Fruit fly (Drosophila melanogaster) whole organism, adult: ENCODE data around the gene para.

Source experiments
- CG11617 ChIP-seq: fragments of 200-800 bp; sonication (Bioruptor generic); optimal IDR thresholded peaks from 2 replicates; lab custom pipeline; 2017; ENCODE audit warnings: mild to moderate bottlenecking, missing biosample characterization, missing genetic modification reagents, missing genetic modification characterization
- CG12768 ChIP-seq: fragments of 200-800 bp; sonication (Bioruptor generic); optimal IDR thresholded peaks from 2 replicates; lab custom pipeline; 2017; ENCODE audit warnings: missing biosample characterization, missing genetic modification characterization, mild to moderate bottlenecking, moderate library complexity, missing genetic modification reagents
- CG14711 ChIP-seq: fragments of 200-800 bp; sonication (Bioruptor generic); optimal IDR thresholded peaks from 2 replicates; lab custom pipeline; 2018; ENCODE audit warnings: missing biosample characterization, mild to moderate bottlenecking, missing genetic modification characterization, moderate library complexity
- CG1620 ChIP-seq: fragments of 200-800 bp; sonication (Bioruptor generic); optimal IDR thresholded peaks from 2 replicates; lab custom pipeline; 2016; ENCODE audit warnings: missing biosample characterization, missing genetic modification characterization
- CG33017 ChIP-seq: fragments of 200-800 bp; sonication (Bioruptor generic); optimal IDR thresholded peaks from 2 replicates; lab custom pipeline; 2018; ENCODE audit warnings: missing biosample characterization, mild to moderate bottlenecking, missing genetic modification characterization, moderate library complexity
- CG5204 ChIP-seq: fragments of 200-800 bp; sonication (Bioruptor generic); optimal IDR thresholded peaks from 2 replicates; lab custom pipeline; 2016; ENCODE audit warnings: missing biosample characterization, missing genetic modification characterization
- CG7045 ChIP-seq: fragments of 200-800 bp; sonication (Bioruptor generic); optimal IDR thresholded peaks from 2 replicates; lab custom pipeline; 2017; ENCODE audit warnings: missing biosample characterization, mild to moderate bottlenecking, missing genetic modification characterization
- CG7101 ChIP-seq: fragments of 200-800 bp; sonication (Bioruptor generic); optimal IDR thresholded peaks from 2 replicates; lab custom pipeline; 2018; ENCODE audit warnings: missing biosample characterization, mild to moderate bottlenecking, missing genetic modification characterization, moderate library complexity
- Clk ChIP-seq: fragments of 200-800 bp; sonication (Bioruptor generic); optimal IDR thresholded peaks from 2 replicates; lab custom pipeline; 2017; ENCODE audit warnings: missing biosample characterization, missing genetic modification characterization
- Crg-1 ChIP-seq: fragments of 200-800 bp; sonication (Bioruptor generic); optimal IDR thresholded peaks from 2 replicates; lab custom pipeline; 2016; ENCODE audit warnings: missing biosample characterization, missing genetic modification characterization
- Hr96 ChIP-seq: fragments of 200-800 bp; sonication (Bioruptor generic); optimal IDR thresholded peaks from 2 replicates; lab custom pipeline; 2016; ENCODE audit warnings: missing biosample characterization, missing genetic modification characterization
- Mnt ChIP-seq: fragments of 200-800 bp; sonication (Bioruptor generic); optimal IDR thresholded peaks from 2 replicates; lab custom pipeline; 2016; ENCODE audit warnings: missing biosample characterization, mild to moderate bottlenecking, missing genetic modification characterization
- bab1 ChIP-seq: fragments of 200-800 bp; sonication (Bioruptor generic); optimal IDR thresholded peaks from 3 replicates; lab custom pipeline; 2019; ENCODE audit warnings: missing biosample characterization, mild to moderate bottlenecking, missing genetic modification characterization, moderate library complexity
- cic ChIP-seq: fragments of 200-800 bp; sonication (Bioruptor generic); optimal IDR thresholded peaks from 2 replicates; lab custom pipeline; 2017; ENCODE audit warnings: missing biosample characterization, mild to moderate bottlenecking, missing genetic modification characterization, moderate library complexity
- cnc ChIP-seq, 2 experiments: fragments of >200 bp; optimal IDR thresholded peaks; 2 replicates each; lab custom pipeline; 2017
- kay ChIP-seq: fragments of 200-800 bp; sonication (Bioruptor generic); peaks from one replicate; lab custom pipeline; 2016; ENCODE audit warnings: missing biosample characterization, missing genetic modification characterization, borderline replicate concordance
- ovo ChIP-seq: fragments of 200-800 bp; sonication (Bioruptor generic); optimal IDR thresholded peaks from 2 replicates; lab custom pipeline; 2016; ENCODE audit warnings: missing biosample characterization, missing genetic modification characterization
- pad ChIP-seq: fragments of 200-800 bp; sonication (Bioruptor generic); optimal IDR thresholded peaks from 3 replicates; lab custom pipeline; 2017; ENCODE audit warnings: missing biosample characterization, missing genetic modification characterization, mild to moderate bottlenecking, moderate library complexity, missing genetic modification reagents
- tj ChIP-seq: fragments of 200-800 bp; sonication (Bioruptor generic); optimal IDR thresholded peaks from 3 replicates; lab custom pipeline; 2017; ENCODE audit warnings: missing biosample characterization, mild to moderate bottlenecking, missing genetic modification characterization, moderate library complexity
- toe ChIP-seq: fragments of 200-800 bp; sonication (Bioruptor generic); optimal IDR thresholded peaks from 2 replicates; lab custom pipeline; 2016; ENCODE audit warnings: missing biosample characterization, missing genetic modification characterization

The para gene

dm6 chrX:16484533-16484932 is 48.4 kb downstream of the para start:
- TF ChIP-seq CG11617 (GFP tag; lab: Kevin White, UChicago) (no peak), Mnt (GFP tag; lab: Kevin White, UChicago) (no peak), pad (GFP tag; lab: Kevin White, UChicago) (no peak), tj (no peak), cic (GFP tag; lab: Kevin White, UChicago) (no peak), CG14711 (tag; lab: Kevin White, UChicago) (no peak), Clk (GFP tag; lab: Kevin White, UChicago) (no peak), toe (GFP tag; lab: Kevin White, UChicago) (no peak), Crg-1 (GFP tag; lab: Kevin White, UChicago) (no peak), bab1 (GFP tag; lab: Kevin White, UChicago) (no peak), kay (GFP tag; lab: Kevin White, UChicago) (no peak), CG33017 (tag; lab: Kevin White, UChicago) (no peak), CG7045 (GFP tag; lab: Kevin White, UChicago) (no peak), CG5204 (GFP tag; lab: Kevin White, UChicago) (no peak), Hr96 (GFP tag; lab: Kevin White, UChicago) (no peak)

- no peak for TF ChIP-seq Hr96 (GFP tag; lab: Kevin White, UChicago)
- peak; percentile 60 for TF ChIP-seq kay (GFP tag; lab: Kevin White, UChicago)
Observed at dm6 chrX:16458551-16458950, 74.3 kb downstream of the para start.

- no peak for TF ChIP-seq kay (GFP tag; lab: Kevin White, UChicago)
- no peak for TF ChIP-seq CG7101 (tag; lab: Kevin White, UChicago)
- TF ChIP-seq CG12768 (GFP tag; lab: Kevin White, UChicago), result no peak
- TF ChIP-seq CG14711 (tag; lab: Kevin White, UChicago), result no peak
- TF ChIP-seq cnc (optimal IDR thresholded peaks at IDR 0.05; lab: Kevin White, UChicago), result no peak
- TF ChIP-seq cic (GFP tag; lab: Kevin White, UChicago), result no peak
- no peak for TF ChIP-seq pad (GFP tag; lab: Kevin White, UChicago)
- no peak for TF ChIP-seq Crg-1 (GFP tag; lab: Kevin White, UChicago)
- TF ChIP-seq Hr96 (GFP tag; lab: Kevin White, UChicago), result no peak
- no peak for TF ChIP-seq CG33017 (tag; lab: Kevin White, UChicago)
- no peak for TF ChIP-seq CG7045 (GFP tag; lab: Kevin White, UChicago)
- TF ChIP-seq Clk (GFP tag; lab: Kevin White, UChicago), result no peak
- no peak for TF ChIP-seq bab1 (GFP tag; lab: Kevin White, UChicago)
- no peak for TF ChIP-seq CG11617 (GFP tag; lab: Kevin White, UChicago)
Observed at dm6 chrX:16456582-16456981, 76.3 kb downstream of the para start.

- TF ChIP-seq Crg-1 (GFP tag; lab: Kevin White, UChicago) (no peak), tj (peak; percentile 55)
Observed at dm6 chrX:16449316-16449715, 83.6 kb downstream of the para start.

dm6 chrX:16448252-16449191 is 84.4 kb downstream of the para start, which contains the start of the genes CG34015 and eIF4H1:
Gene CG34015 (minus strand): TSS chrX:16448302.
Gene eIF4H1 (plus strand): TSS chrX:16448665.
- TF ChIP-seq CG11617 (GFP tag; lab: Kevin White, UChicago) (peak; percentile 52), ovo (GFP tag; lab: Kevin White, UChicago) (no peak), CG14711 (tag; lab: Kevin White, UChicago) (no peak), tj (peak; percentile 76), pad (GFP tag; lab: Kevin White, UChicago) (peak; percentile 84), Crg-1 (GFP tag; lab: Kevin White, UChicago) (peak; percentile 12), Hr96 (GFP tag; lab: Kevin White, UChicago) (no peak), CG1620 (GFP tag; lab: Kevin White, UChicago) (peak; percentile 2), bab1 (GFP tag; lab: Kevin White, UChicago) (no peak), CG7045 (GFP tag; lab: Kevin White, UChicago) (no peak), CG33017 (tag; lab: Kevin White, UChicago) (no peak), CG7101 (tag; lab: Kevin White, UChicago) (peak; percentile 27), kay (GFP tag; lab: Kevin White, UChicago) (no peak), CG5204 (GFP tag; lab: Kevin White, UChicago) (no peak), cnc (optimal IDR thresholded peaks at IDR 0.05; lab: Kevin White, UChicago) (no peak), CG12768 (GFP tag; lab: Kevin White, UChicago) (peak; percentile 44), toe (GFP tag; lab: Kevin White, UChicago) (no peak), Mnt (GFP tag; lab: Kevin White, UChicago) (peak; percentile 92), Clk (GFP tag; lab: Kevin White, UChicago) (no peak), cic (GFP tag; lab: Kevin White, UChicago) (peak; percentile 59)

dm6 chrX:16446769-16447168 is 86.1 kb downstream of the para start, which contains the start of gene eIF2alpha:
Gene eIF2alpha (minus strand): TSS chrX:16446993.
- peak; percentile 64 for TF ChIP-seq bab1 (GFP tag; lab: Kevin White, UChicago)
- TF ChIP-seq Mnt (GFP tag; lab: Kevin White, UChicago), result peak; percentile 85
- peak; percentile 52 for TF ChIP-seq tj
- peak; percentile 10 for TF ChIP-seq CG7101 (tag; lab: Kevin White, UChicago)
- peak; percentile 17 for TF ChIP-seq Crg-1 (GFP tag; lab: Kevin White, UChicago)
- peak; percentile 1 for TF ChIP-seq CG1620 (GFP tag; lab: Kevin White, UChicago)
- peak; percentile 50 for TF ChIP-seq pad (GFP tag; lab: Kevin White, UChicago)
- no peak for TF ChIP-seq cic (GFP tag; lab: Kevin White, UChicago)
- TF ChIP-seq CG14711 (tag; lab: Kevin White, UChicago), result no peak
